Fruit fly (Drosophila melanogaster): ENCODE results near the gene CG10969.

Gene CG10969

DNA sequence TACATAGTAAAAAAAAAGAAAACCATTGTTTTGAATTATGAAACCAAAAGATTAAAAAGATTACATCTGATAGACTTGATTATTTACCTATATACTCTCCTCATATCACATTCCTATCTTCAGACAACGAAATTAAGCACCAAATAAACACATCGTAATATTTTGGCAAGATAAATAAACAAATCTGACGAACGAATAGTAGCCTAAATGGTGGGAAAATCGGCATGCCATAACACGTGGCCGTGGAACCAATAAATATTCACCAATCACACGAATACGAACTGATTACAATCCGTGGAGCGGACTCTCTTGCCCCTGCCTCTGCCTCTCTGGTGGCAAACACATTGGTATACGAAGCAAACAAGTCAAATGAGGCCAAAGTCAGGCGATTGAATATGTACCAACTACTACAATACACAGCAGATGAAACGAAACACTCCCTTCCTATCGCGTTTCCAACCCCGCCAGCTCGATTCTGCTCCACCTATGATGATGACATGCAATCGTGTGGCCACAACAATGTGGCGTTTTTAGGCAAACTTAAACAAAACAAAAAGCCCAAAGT lies 15.3 kb upstream of the CG10969 start (continued):
- TF ChIP-seq klu (GFP tag; IDR thresholded peaks at IDR 0.05) (no peak), ATbp (GFP tag; optimal IDR thresholded peaks at IDR 0.05) (peak; percentile 14), lab (GFP tag; optimal IDR thresholded peaks at IDR 0.05) (no peak), CG7271 (tag; optimal IDR thresholded peaks at IDR 0.05) (no peak), lmd (GFP tag; IDR thresholded peaks at IDR 0.05) (no peak), so (GFP tag; IDR thresholded peaks at IDR 0.05) (peak; percentile 42; the same call in 1 of the 3 replicates), nerfin-1 (tag; optimal IDR thresholded peaks at IDR 0.05) (no peak), ftz-f1 (GFP tag; optimal IDR thresholded peaks at IDR 0.05) (no peak), sug (tag; optimal IDR thresholded peaks at IDR 0.05) (peak; percentile 50), usp (GFP tag; optimal IDR thresholded peaks at IDR 0.05) (no peak), CG11695 (GFP tag; IDR thresholded peaks at IDR 0.05) (no peak), wek (GFP tag; optimal IDR thresholded peaks at IDR 0.05) (peak; percentile 28), CG6175 (GFP tag; IDR thresholded peaks at IDR 0.05) (peak; percentile 70; the same call in 2 of the 3 replicates), CG8765 (GFP tag; IDR thresholded peaks at IDR 0.05) (no peak), CG10979 (tag; optimal IDR thresholded peaks at IDR 0.05) (no peak), CG17385 (GFP tag; optimal IDR thresholded peaks at IDR 0.05) (no peak), kni (GFP tag; optimal IDR thresholded peaks at IDR 0.05) (no peak), nom (GFP tag; optimal IDR thresholded peaks at IDR 0.05) (no peak), CG14441 (GFP tag; IDR thresholded peaks at IDR 0.05) (0 out of 2 replicates have a peak, but pooled peaks have one; percentile 8), Fer3 (tag; optimal IDR thresholded peaks at IDR 0.05) (no peak), CG10366 (GFP tag; IDR thresholded peaks at IDR 0.05) (no peak), CG10543 (GFP tag; optimal IDR thresholded peaks at IDR 0.05) (peak; percentile 60), abd-A (tag; optimal IDR thresholded peaks at IDR 0.05) (peak; percentile 35), CG10321 (GFP tag; IDR thresholded peaks at IDR 0.05) (no peak), Sox100B (GFP tag; optimal IDR thresholded peaks at IDR 0.05) (no peak), CG2199 (GFP tag; IDR thresholded peaks at IDR 0.05) (peak; percentile 74; the same call in 1 of the 3 replicates), CG15601 (tag; optimal IDR thresholded peaks at IDR 0.05) (no peak), Ada2b (GFP tag; IDR thresholded peaks at IDR 0.05) (no peak), CG16815 (GFP tag; optimal IDR thresholded peaks at IDR 0.05) (no peak), Rfx (GFP tag; IDR thresholded peaks at IDR 0.05) (peak; percentile 32; the same call in 1 of the 2 replicates), Lhr (GFP tag; optimal IDR thresholded peaks at IDR 0.05) (no peak), slbo (GFP tag; IDR thresholded peaks at IDR 0.05) (peak; percentile 25; the same call in 1 of the 2 replicates)

DNA sequence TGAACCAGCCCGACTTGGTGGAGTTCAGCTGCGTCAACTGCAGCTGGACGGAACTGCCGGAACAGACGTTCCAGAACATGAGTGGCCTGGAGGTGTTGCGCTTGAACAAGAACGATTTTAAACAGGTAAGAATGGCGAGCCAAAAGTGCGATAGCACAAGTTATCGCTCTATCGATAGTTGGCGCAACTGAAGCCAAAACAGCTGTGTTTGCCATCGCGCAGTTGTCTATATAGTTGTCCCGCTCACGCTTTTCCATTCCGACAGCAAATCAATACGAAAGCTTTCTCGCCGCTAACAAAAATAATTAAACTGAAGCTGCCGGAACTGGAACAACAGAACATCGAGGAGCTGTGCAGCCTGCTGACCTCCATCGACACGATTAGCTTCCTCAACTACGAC lies 13.6 kb upstream of the CG10969 start:
- TF ChIP-seq Pdp1 (GFP tag; optimal IDR thresholded peaks at IDR 0.05) (peak in 1 of 2 experiments; percentile 19), CG13287 (GFP tag; IDR thresholded peaks at IDR 0.05; ENCODE audit: partially characterized antibody) (peak; percentile 94), Trl (optimal IDR thresholded peaks at IDR 0.05) (no peak), Trl (GFP tag; optimal IDR thresholded peaks at IDR 0.05) (no peak), Vsx1 (GFP tag; optimal IDR thresholded peaks at IDR 0.05) (no peak), ewg (GFP tag; optimal IDR thresholded peaks at IDR 0.05) (peak; percentile 57), MBD-R2 (GFP tag; IDR thresholded peaks at IDR 0.05) (peak; percentile 71), wor (GFP tag; IDR thresholded peaks at IDR 0.05) (no peak), HLH54F (GFP tag; optimal IDR thresholded peaks at IDR 0.05) (no peak), BtbVII (GFP tag; optimal IDR thresholded peaks at IDR 0.05) (no peak), Sry-δ (GFP tag; optimal IDR thresholded peaks at IDR 0.05) (peak; percentile 91), CG10274 (GFP tag; optimal IDR thresholded peaks at IDR 0.05) (no peak), CG9876 (GFP tag; optimal IDR thresholded peaks at IDR 0.05) (no peak), CG2129 (GFP tag; IDR thresholded peaks at IDR 0.05; ENCODE audit: partially characterized antibody) (peak; percentile 57; the same call in 1 of the 2 replicates), Dll (GFP tag; IDR thresholded peaks at IDR 0.05; ENCODE audit: partially characterized antibody) (peak; percentile 91), CG7271 (tag; optimal IDR thresholded peaks at IDR 0.05) (no peak), Doc2 (GFP tag; IDR thresholded peaks at IDR 0.05) (no peak), sna (GFP tag; IDR thresholded peaks at IDR 0.05; ENCODE audit: partially characterized antibody) (peak; percentile 87), caup (GFP tag; optimal IDR thresholded peaks at IDR 0.05; ENCODE audit: severe bottlenecking) (no peak), CG4360 (GFP tag; IDR thresholded peaks at IDR 0.05) (no peak)
